Worm (Caenorhabditis elegans): ENCODE measurements around the gene nhr-241.

Gene nhr-241

ce11 chrV:18706063-18706620, 6.9 kb downstream of the nhr-241 start, which contains the start of gene Y17D7C.1:
Gene Y17D7C.1, plus strand, starts transcription at chrV:18706570.
- TF ChIP-seq hmg-4 (GFP tag; optimal IDR thresholded peaks at IDR 0.05): no peak
- no peak for TF ChIP-seq sea-1 (GFP tag; conservative IDR thresholded peaks at IDR 0.05)
- peak; percentile 3; the same call in 1 of the 2 replicates for TF ChIP-seq tbx-11 (GFP tag; IDR thresholded peaks at IDR 0.05)

- TF ChIP-seq pes-1 (GFP tag; IDR thresholded peaks at IDR 0.05) (no peak), hmbx-1 (tag; optimal IDR thresholded peaks at IDR 0.05) (no peak), sea-1 (GFP tag; conservative IDR thresholded peaks at IDR 0.05) (no peak), aly-1 (tag; optimal IDR thresholded peaks at IDR 0.05) (no peak), ama-1 (optimal IDR thresholded peaks at IDR 0.05) (no peak), tra-4 (tag; optimal IDR thresholded peaks at IDR 0.05) (no peak), tbx-37 (GFP tag; conservative IDR thresholded peaks at IDR 0.05) (no peak), hnd-1 (tag; optimal IDR thresholded peaks at IDR 0.05) (no peak), ceh-13 (GFP tag; optimal IDR thresholded peaks at IDR 0.05) (no peak), F13C5.2 (tag; optimal IDR thresholded peaks at IDR 0.05) (no peak), scrt-1 (GFP tag; IDR thresholded peaks at IDR 0.05) (no peak), hmg-4 (GFP tag; optimal IDR thresholded peaks at IDR 0.05) (no peak), ceh-36 (tag; optimal IDR thresholded peaks at IDR 0.05) (no peak), ets-7 (tag; optimal IDR thresholded peaks at IDR 0.05) (no peak), flt-1 (GFP tag; IDR thresholded peaks at IDR 0.05) (no peak), tbx-11 (GFP tag; IDR thresholded peaks at IDR 0.05) (no peak), B0310.2 (tag; optimal IDR thresholded peaks at IDR 0.05) (no peak)
Measured at ce11 chrV:18708015-18708414, 8.8 kb downstream of the nhr-241 start.

ce11 chrV:18709203-18709860, 10.1 kb downstream of the nhr-241 start, which contains the start of gene Y17D7C.6:
Gene Y17D7C.6, plus strand, starts transcription at chrV:18709810.
- peak; percentile 56 for TF ChIP-seq ceh-13 (GFP tag; optimal IDR thresholded peaks at IDR 0.05)
- TF ChIP-seq hmg-4 (GFP tag; optimal IDR thresholded peaks at IDR 0.05): no peak

ce11 chrV:18710045-18710490, 10.8 kb downstream of the nhr-241 start:
- TF ChIP-seq B0310.2 (tag; optimal IDR thresholded peaks at IDR 0.05) (no peak), hmbx-1 (tag; optimal IDR thresholded peaks at IDR 0.05) (no peak), F13C5.2 (tag; optimal IDR thresholded peaks at IDR 0.05) (no peak), tra-4 (tag; optimal IDR thresholded peaks at IDR 0.05) (no peak), sea-1 (GFP tag; conservative IDR thresholded peaks at IDR 0.05) (no peak), pes-1 (GFP tag; IDR thresholded peaks at IDR 0.05) (no peak), ets-7 (tag; optimal IDR thresholded peaks at IDR 0.05) (no peak), tbx-11 (GFP tag; IDR thresholded peaks at IDR 0.05) (no peak), hnd-1 (tag; optimal IDR thresholded peaks at IDR 0.05) (no peak), scrt-1 (GFP tag; IDR thresholded peaks at IDR 0.05) (0 out of 2 replicates have a peak, but pooled peaks have one; percentile 25), ceh-13 (GFP tag; optimal IDR thresholded peaks at IDR 0.05) (peak; percentile 59), tbx-37 (GFP tag; conservative IDR thresholded peaks at IDR 0.05) (no peak), flt-1 (GFP tag; IDR thresholded peaks at IDR 0.05) (no peak; the same call in 1 of the 2 replicates), hmg-4 (GFP tag; optimal IDR thresholded peaks at IDR 0.05) (no peak), aly-1 (tag; optimal IDR thresholded peaks at IDR 0.05) (no peak), ceh-36 (tag; optimal IDR thresholded peaks at IDR 0.05) (no peak), ama-1 (optimal IDR thresholded peaks at IDR 0.05) (no peak)

ce11 chrV:18711362-18711761, 12.1 kb downstream of the nhr-241 start:
- TF ChIP-seq hnd-1 (tag; optimal IDR thresholded peaks at IDR 0.05) (no peak), B0310.2 (tag; optimal IDR thresholded peaks at IDR 0.05) (no peak), hmbx-1 (tag; optimal IDR thresholded peaks at IDR 0.05) (no peak), scrt-1 (GFP tag; IDR thresholded peaks at IDR 0.05) (no peak), flt-1 (GFP tag; IDR thresholded peaks at IDR 0.05) (no peak), F13C5.2 (tag; optimal IDR thresholded peaks at IDR 0.05) (no peak), tbx-37 (GFP tag; conservative IDR thresholded peaks at IDR 0.05) (no peak), ama-1 (optimal IDR thresholded peaks at IDR 0.05) (no peak), tra-4 (tag; optimal IDR thresholded peaks at IDR 0.05) (no peak), sea-1 (GFP tag; conservative IDR thresholded peaks at IDR 0.05) (no peak), aly-1 (tag; optimal IDR thresholded peaks at IDR 0.05) (no peak), ceh-36 (tag; optimal IDR thresholded peaks at IDR 0.05) (no peak), tbx-11 (GFP tag; IDR thresholded peaks at IDR 0.05) (no peak), ceh-13 (GFP tag; optimal IDR thresholded peaks at IDR 0.05) (no peak), pes-1 (GFP tag; IDR thresholded peaks at IDR 0.05) (no peak)

ce11 chrV:18712118-18712517, 12.9 kb downstream of the nhr-241 start:
- TF ChIP-seq hmbx-1 (tag; optimal IDR thresholded peaks at IDR 0.05): no peak
- no peak for TF ChIP-seq tbx-37 (GFP tag; conservative IDR thresholded peaks at IDR 0.05)
- no peak for TF ChIP-seq F13C5.2 (tag; optimal IDR thresholded peaks at IDR 0.05)
- TF ChIP-seq sea-1 (GFP tag; conservative IDR thresholded peaks at IDR 0.05): peak; percentile 74
- TF ChIP-seq aly-1 (tag; optimal IDR thresholded peaks at IDR 0.05): peak; percentile 62
- no peak for TF ChIP-seq ceh-36 (tag; optimal IDR thresholded peaks at IDR 0.05)
- TF ChIP-seq ama-1 (optimal IDR thresholded peaks at IDR 0.05): no peak
- TF ChIP-seq flt-1 (GFP tag; IDR thresholded peaks at IDR 0.05): peak; percentile 40; the same call in 1 of the 2 replicates
- peak; percentile 40 for TF ChIP-seq ceh-13 (GFP tag; optimal IDR thresholded peaks at IDR 0.05)
- peak; percentile 40; the same call in 1 of the 2 replicates for TF ChIP-seq tbx-11 (GFP tag; IDR thresholded peaks at IDR 0.05)
- TF ChIP-seq scrt-1 (GFP tag; IDR thresholded peaks at IDR 0.05): 0 out of 2 replicates have a peak, but pooled peaks have one; percentile 58

- TF ChIP-seq tbx-37 (GFP tag; conservative IDR thresholded peaks at IDR 0.05) (no peak), hmg-4 (GFP tag; optimal IDR thresholded peaks at IDR 0.05) (no peak), hnd-1 (tag; optimal IDR thresholded peaks at IDR 0.05) (no peak), scrt-1 (GFP tag; IDR thresholded peaks at IDR 0.05) (no peak), ceh-13 (GFP tag; optimal IDR thresholded peaks at IDR 0.05) (no peak), aly-1 (tag; optimal IDR thresholded peaks at IDR 0.05) (no peak), ama-1 (optimal IDR thresholded peaks at IDR 0.05) (no peak), tra-4 (tag; optimal IDR thresholded peaks at IDR 0.05) (no peak), ceh-36 (tag; optimal IDR thresholded peaks at IDR 0.05) (no peak), flt-1 (GFP tag; IDR thresholded peaks at IDR 0.05) (no peak), ets-7 (tag; optimal IDR thresholded peaks at IDR 0.05) (no peak)
Measured at ce11 chrV:18719412-18719811, 20.2 kb downstream of the nhr-241 start.

Data from whole organism, early embryonic.